Worm (Caenorhabditis elegans): ENCODE data around the gene lpr-5.

ce11 chrX:11031869-11032268 is 30.1 kb upstream of the lpr-5 start:
- TF ChIP-seq nhr-76 (tag; optimal IDR thresholded peaks at IDR 0.05) (no peak), pha-4 (tag; optimal IDR thresholded peaks at IDR 0.05) (no peak), unc-39 (tag; optimal IDR thresholded peaks at IDR 0.05) (no peak), M03D4.4 (tag; optimal IDR thresholded peaks at IDR 0.05) (no peak), snpc-4 (tag; optimal IDR thresholded peaks at IDR 0.05) (no peak), mls-2 (tag; optimal IDR thresholded peaks at IDR 0.05) (no peak), lsy-2 (tag; optimal IDR thresholded peaks at IDR 0.05) (no peak), nhr-12 (tag; optimal IDR thresholded peaks at IDR 0.05) (no peak), ztf-11 (tag; optimal IDR thresholded peaks at IDR 0.05) (no peak)
